Worm (Caenorhabditis elegans): Measurements from ENCODE around the gene nhr-110.

DNA sequence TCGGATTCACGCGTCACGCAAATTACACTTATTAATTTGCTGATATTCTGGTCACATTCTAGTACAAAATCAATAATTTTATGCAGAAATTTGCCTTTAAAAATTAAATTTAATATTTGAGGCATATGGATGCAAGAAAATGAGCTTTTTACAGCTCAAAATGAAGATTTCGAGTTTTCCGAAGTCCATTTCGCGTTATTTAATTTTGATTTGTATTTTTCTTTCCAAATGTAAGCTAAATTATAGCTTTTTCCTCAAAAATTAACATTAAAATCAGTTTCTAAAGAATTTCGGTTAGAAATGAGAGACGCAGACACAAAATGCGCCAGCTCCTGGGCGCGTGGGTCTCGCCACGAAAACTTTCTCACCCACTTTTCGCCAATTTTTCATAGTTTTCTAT, 37.3 kb downstream of the nhr-110 start, which contains the start of gene F16B4.6:
- TF ChIP-seq unc-62 (GFP tag; optimal IDR thresholded peaks at IDR 0.05 in 1 of 2) (no peak), unc-62 (tag; optimal IDR thresholded peaks at IDR 0.05) (no peak), spr-3 (GFP tag; optimal IDR thresholded peaks at IDR 0.05) (no peak), ama-1 (optimal IDR thresholded peaks at IDR 0.05) (no peak), nhr-11 (tag; optimal IDR thresholded peaks at IDR 0.05) (no peak), snpc-4 (tag; optimal IDR thresholded peaks at IDR 0.05) (no peak), lim-7 (GFP tag; IDR thresholded peaks at IDR 0.05) (no peak), F26F4.8 (GFP tag; conservative IDR thresholded peaks at IDR 0.05) (no peak), skn-1 (tag; optimal IDR thresholded peaks at IDR 0.05) (no peak), dpl-1 (GFP tag; optimal IDR thresholded peaks at IDR 0.05) (no peak), set-16 (GFP tag; IDR thresholded peaks at IDR 0.05) (no peak), dmd-6 (GFP tag; IDR thresholded peaks at IDR 0.05) (no peak), attf-4 (tag; optimal IDR thresholded peaks at IDR 0.05) (no peak), nhr-76 (tag; optimal IDR thresholded peaks at IDR 0.05) (no peak), Y5F2A.4 (GFP tag; optimal IDR thresholded peaks at IDR 0.05) (no peak)

Measured in whole organism, L4 larva.